Worm (Caenorhabditis elegans) whole organism, L4/young adult: ENCODE results near the gene har-1.

ENCODE experiments used
- W03F9.2 ChIP-seq: fragments of 150-350 bp; optimal IDR thresholded peaks from 2 replicates; lab custom pipeline; 2014; ENCODE audit warnings: missing biosample characterization, missing genetic modification characterization
- dao-5 ChIP-seq: sonication (generic microtip); optimal IDR thresholded peaks from 2 replicates; lab custom pipeline; 2016; ENCODE audit warnings: missing genotype, missing genetic modification characterization, moderate library complexity, missing compliant biosample characterization
- him-1 ChIP-seq: sonication (generic microtip); optimal IDR thresholded peaks from 2 replicates; lab custom pipeline; 2016; ENCODE audit warnings: missing genotype, missing genetic modification reagents, missing genetic modification characterization, missing compliant biosample characterization

ce11 chrIII:4119736-4120135, 32.1 kb upstream of the har-1 start:
- TF ChIP-seq him-1 (tag; lab: Kevin White, UChicago): no peak
- no peak for TF ChIP-seq dao-5 (tag; lab: Kevin White, UChicago)
- no peak for TF ChIP-seq W03F9.2 (tag; lab: Kevin White, UChicago)
